Fruit fly (Drosophila melanogaster): ENCODE data around the gene p38a.
A peak's percentile ranks its signal among the peaks of the same experiment; 100 is the strongest.

The p38a gene

DNA sequence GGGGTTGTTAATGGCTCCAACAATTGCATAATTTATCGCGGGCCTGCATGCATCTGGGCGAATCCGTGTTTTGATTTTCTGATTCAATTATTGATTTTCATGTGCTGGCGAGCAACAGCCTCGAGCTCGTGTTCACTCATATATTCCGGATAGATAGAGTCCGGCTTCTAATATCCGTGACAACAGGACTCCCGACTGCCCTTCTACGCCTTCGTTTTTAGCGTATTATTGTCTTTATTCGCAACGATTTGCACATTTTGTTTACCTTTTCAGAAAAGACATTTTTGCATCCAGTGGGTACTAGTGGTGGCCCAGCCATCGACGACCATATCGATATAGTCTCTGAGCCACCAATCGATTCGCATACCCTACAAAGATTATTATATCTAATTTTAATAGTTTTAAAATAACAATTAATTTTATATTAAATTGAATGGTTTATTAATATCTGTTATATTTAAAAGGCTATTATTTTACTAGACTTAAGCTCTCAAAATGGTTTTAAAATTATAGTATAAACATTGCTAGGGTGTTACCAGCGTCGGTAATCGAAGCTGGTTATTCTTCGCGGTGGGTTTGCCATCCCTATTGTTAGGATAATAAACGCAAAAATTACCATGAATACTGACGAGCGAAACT lies 9.2 kb upstream of the p38a start, which contains the start of the genes Myo95E and TBC1d7 (continued):
- no peak for TF ChIP-seq lov (optimal IDR thresholded peaks at IDR 0.05)
- peak; percentile 75; the same call in 2 of the 3 replicates for TF ChIP-seq lov (GFP tag; IDR thresholded peaks at IDR 0.05)
- TF ChIP-seq CG17912 (GFP tag; optimal IDR thresholded peaks at IDR 0.05), result peak; percentile 21
- peak; percentile 58 for TF ChIP-seq CG2875 (GFP tag; optimal IDR thresholded peaks at IDR 0.05)
- peak; percentile 90 for TF ChIP-seq fd96Cb (tag; optimal IDR thresholded peaks at IDR 0.05)
- TF ChIP-seq cas (GFP tag; IDR thresholded peaks at IDR 0.05), result peak; percentile 69; the same call in 1 of the 2 replicates
- peak; percentile 84 for TF ChIP-seq jigr1 (GFP tag; IDR thresholded peaks at IDR 0.05)
- no peak for TF ChIP-seq chinmo (GFP tag; IDR thresholded peaks at IDR 0.05; ENCODE audit: partially characterized antibody)
- TF ChIP-seq CG11456 (GFP tag; IDR thresholded peaks at IDR 0.05), result peak; percentile 87
- peak; percentile 81 for TF ChIP-seq CG12104 (GFP tag; optimal IDR thresholded peaks at IDR 0.05)
- TF ChIP-seq CG7839 (tag; optimal IDR thresholded peaks at IDR 0.05), result peak; percentile 92
- no peak for TF ChIP-seq ato (GFP tag; IDR thresholded peaks at IDR 0.05; ENCODE audit: partially characterized antibody)
- TF ChIP-seq Vsx1 (GFP tag; optimal IDR thresholded peaks at IDR 0.05), result no peak
- TF ChIP-seq gro (GFP tag; optimal IDR thresholded peaks at IDR 0.05), result no peak
- peak; percentile 26 for TF ChIP-seq CG3065 (GFP tag; optimal IDR thresholded peaks at IDR 0.05)
- peak; percentile 95 for TF ChIP-seq CG34422 (GFP tag; IDR thresholded peaks at IDR 0.05)
- no peak for TF ChIP-seq disco-r (GFP tag; optimal IDR thresholded peaks at IDR 0.05)
- TF ChIP-seq seq (GFP tag; IDR thresholded peaks at IDR 0.05), result peak; percentile 79
- 0 out of 2 replicates have a peak, but pooled peaks have one; percentile 35 for TF ChIP-seq CG42726 (GFP tag; IDR thresholded peaks at IDR 0.05; ENCODE audit: partially characterized antibody)
- TF ChIP-seq CG11696 (GFP tag; IDR thresholded peaks at IDR 0.05), result peak; percentile 72
- peak; percentile 87 for TF ChIP-seq NFAT (GFP tag; IDR thresholded peaks at IDR 0.05)
- peak; percentile 73 for TF ChIP-seq Fer2 (tag; optimal IDR thresholded peaks at IDR 0.05)
- TF ChIP-seq CG16815 (GFP tag; optimal IDR thresholded peaks at IDR 0.05), result peak; percentile 79
- TF ChIP-seq Pdp1 (GFP tag; optimal IDR thresholded peaks at IDR 0.05), result peak; percentile 46 to 60
- TF ChIP-seq her (GFP tag; optimal IDR thresholded peaks at IDR 0.05), result no peak
- TF ChIP-seq CG3847 (GFP tag; IDR thresholded peaks at IDR 0.05), result peak; percentile 87
- TF ChIP-seq Taf1 (GFP tag; IDR thresholded peaks at IDR 0.05), result peak; percentile 84
- peak; percentile 46 for TF ChIP-seq CG9797 (GFP tag; optimal IDR thresholded peaks at IDR 0.05)
- peak; percentile 87 for TF ChIP-seq Med (GFP tag)
- TF ChIP-seq gt (GFP tag; IDR thresholded peaks at IDR 0.05), result peak; percentile 72
- TF ChIP-seq CG7928 (GFP tag; optimal IDR thresholded peaks at IDR 0.05), result peak; percentile 69
- TF ChIP-seq Dad (GFP tag; optimal IDR thresholded peaks at IDR 0.05), result no peak
- no peak for TF ChIP-seq Hr39 (optimal IDR thresholded peaks at IDR 0.05)
- peak; percentile 91 for TF ChIP-seq dimm (GFP tag; IDR thresholded peaks at IDR 0.05)
- TF ChIP-seq mam (GFP tag; optimal IDR thresholded peaks at IDR 0.05), result peak; percentile 56
- peak; percentile 65; the same call in 1 of the 2 replicates for TF ChIP-seq CG17612 (GFP tag; IDR thresholded peaks at IDR 0.05)
- peak; percentile 86 for TF ChIP-seq Ssrp (tag; optimal IDR thresholded peaks at IDR 0.05)
- TF ChIP-seq abd-A (tag; optimal IDR thresholded peaks at IDR 0.05), result no peak
- TF ChIP-seq PHDP (tag; optimal IDR thresholded peaks at IDR 0.05), result peak; percentile 90
- peak; percentile 94 for TF ChIP-seq ara (GFP tag; IDR thresholded peaks at IDR 0.05)
- peak; percentile 89 for TF ChIP-seq CG3726 (GFP tag; IDR thresholded peaks at IDR 0.05)
- TF ChIP-seq sob (GFP tag; IDR thresholded peaks at IDR 0.05), result peak; percentile 92
- no peak for TF ChIP-seq CG14965 (GFP tag; optimal IDR thresholded peaks at IDR 0.05; ENCODE audit: borderline replicate concordance)
- TF ChIP-seq CG10274 (GFP tag; optimal IDR thresholded peaks at IDR 0.05), result peak; percentile 92
- peak; percentile 81 for TF ChIP-seq B-H1 (GFP tag; IDR thresholded peaks at IDR 0.05)
- TF ChIP-seq wek (GFP tag; optimal IDR thresholded peaks at IDR 0.05), result no peak
- TF ChIP-seq CG14710 (tag; optimal IDR thresholded peaks at IDR 0.05), result peak; percentile 90
- peak; percentile 92 for TF ChIP-seq CG30403 (GFP tag; optimal IDR thresholded peaks at IDR 0.05)
- TF ChIP-seq klu (GFP tag; IDR thresholded peaks at IDR 0.05), result peak; percentile 84
- peak; percentile 71; the same call in 2 of the 3 replicates for TF ChIP-seq CG34224 (GFP tag; IDR thresholded peaks at IDR 0.05; ENCODE audit: partially characterized antibody)
